Worm (Caenorhabditis elegans): Measurements from ENCODE around the gene clec-178.

Gene clec-178

ce11 chrIV:5614558-5615026 is 39.2 kb upstream of the clec-178 start, which contains the start of gene C39H7.4:
Gene C39H7.4 (minus strand): TSS chrIV:5614608.
- TF ChIP-seq unc-62 (GFP tag; optimal IDR thresholded peaks at IDR 0.05) (no peak), lsy-12 (tag; optimal IDR thresholded peaks at IDR 0.05) (no peak), mml-1 (tag; optimal IDR thresholded peaks at IDR 0.05) (no peak), ceh-82 (tag; optimal IDR thresholded peaks at IDR 0.05) (no peak), nhr-12 (tag; optimal IDR thresholded peaks at IDR 0.05) (no peak), lin-15B (tag; optimal IDR thresholded peaks at IDR 0.05) (no peak), ztf-4 (tag; optimal IDR thresholded peaks at IDR 0.05) (no peak), hmg-11 (tag; optimal IDR thresholded peaks at IDR 0.05) (no peak), zag-1 (tag; optimal IDR thresholded peaks at IDR 0.05) (no peak), ceh-9 (tag; optimal IDR thresholded peaks at IDR 0.05) (no peak), ceh-16 (tag; optimal IDR thresholded peaks at IDR 0.05) (no peak), nhr-11 (tag; optimal IDR thresholded peaks at IDR 0.05) (no peak), elt-2 (tag; optimal IDR thresholded peaks at IDR 0.05) (peak; percentile 73), pqm-1 (tag; optimal IDR thresholded peaks at IDR 0.05) (peak; percentile 82), nhr-43 (tag; optimal IDR thresholded peaks at IDR 0.05; ENCODE audit: poor library complexity, severe bottlenecking) (no peak), fkh-2 (tag; optimal IDR thresholded peaks at IDR 0.05) (no peak), egl-27 (tag; optimal IDR thresholded peaks at IDR 0.05) (no peak), pha-4 (tag; optimal IDR thresholded peaks at IDR 0.05) (peak; percentile 79), jun-1 (tag; optimal IDR thresholded peaks at IDR 0.05) (no peak), nhr-237 (tag; optimal IDR thresholded peaks at IDR 0.05) (no peak)

- TF ChIP-seq lin-39 (tag; optimal IDR thresholded peaks at IDR 0.05), result no peak
- TF ChIP-seq ama-1 (optimal IDR thresholded peaks at IDR 0.05), result no peak
- no peak for TF ChIP-seq ceh-9 (tag; optimal IDR thresholded peaks at IDR 0.05)
- no peak for TF ChIP-seq tbx-2 (tag; optimal IDR thresholded peaks at IDR 0.05)
- no peak for TF ChIP-seq nhr-77 (tag; optimal IDR thresholded peaks at IDR 0.05)
- no peak for TF ChIP-seq R02D3.7 (tag; optimal IDR thresholded peaks at IDR 0.05)
- TF ChIP-seq lin-15B (tag; optimal IDR thresholded peaks at IDR 0.05), result no peak
- no peak for TF ChIP-seq aly-2 (tag; optimal IDR thresholded peaks at IDR 0.05)
- no peak for TF ChIP-seq hmg-11 (tag; optimal IDR thresholded peaks at IDR 0.05)
- TF ChIP-seq nfya-1 (tag; optimal IDR thresholded peaks at IDR 0.05; ENCODE audit: insufficient read depth), result no peak
- TF ChIP-seq nhr-25 (tag; optimal IDR thresholded peaks at IDR 0.05), result no peak
- no peak for TF ChIP-seq fos-1 (tag; optimal IDR thresholded peaks at IDR 0.05)
- TF ChIP-seq egl-27 (tag; optimal IDR thresholded peaks at IDR 0.05), result no peak
- TF ChIP-seq sea-2 (GFP tag; optimal IDR thresholded peaks at IDR 0.05), result no peak
- no peak for TF ChIP-seq nhr-76 (tag; optimal IDR thresholded peaks at IDR 0.05)
- TF ChIP-seq pha-4 (tag; optimal IDR thresholded peaks at IDR 0.05), result no peak
- no peak for TF ChIP-seq fkh-2 (tag; optimal IDR thresholded peaks at IDR 0.05)
- no peak for TF ChIP-seq egl-5 (tag; optimal IDR thresholded peaks at IDR 0.05)
Measured at ce11 chrIV:5619643-5620042, 34.1 kb upstream of the clec-178 start, which contains the start of gene srsx-16. Gene srsx-16 (minus strand): TSS chrIV:5619743.

ce11 chrIV:5623718-5624117 is 30.0 kb upstream of the clec-178 start, which contains the start of gene srsx-15:
Gene srsx-15 (minus strand): TSS chrIV:5623818.
- TF ChIP-seq elt-1 (tag; optimal IDR thresholded peaks at IDR 0.05) (no peak), nhr-11 (tag; optimal IDR thresholded peaks at IDR 0.05) (no peak), ceh-16 (tag; optimal IDR thresholded peaks at IDR 0.05) (no peak), ceh-9 (tag; optimal IDR thresholded peaks at IDR 0.05) (no peak), zag-1 (tag; optimal IDR thresholded peaks at IDR 0.05) (no peak), nhr-28 (tag; optimal IDR thresholded peaks at IDR 0.05) (no peak), pha-4 (tag; optimal IDR thresholded peaks at IDR 0.05) (no peak), ama-1 (optimal IDR thresholded peaks at IDR 0.05) (no peak), nhr-76 (tag; optimal IDR thresholded peaks at IDR 0.05) (no peak), ceh-28 (tag; optimal IDR thresholded peaks at IDR 0.05) (no peak), ztf-4 (tag; optimal IDR thresholded peaks at IDR 0.05) (no peak)

ce11 chrIV:5627056-5627455 is 26.7 kb upstream of the clec-178 start, which contains the start of gene srsx-14:
Gene srsx-14 (minus strand): TSS chrIV:5627156.
- no peak for TF ChIP-seq nhr-28 (tag; optimal IDR thresholded peaks at IDR 0.05)
- no peak for TF ChIP-seq mdl-1 (tag; optimal IDR thresholded peaks at IDR 0.05)
- TF ChIP-seq egl-27 (tag; optimal IDR thresholded peaks at IDR 0.05), result no peak
- TF ChIP-seq nhr-237 (tag; optimal IDR thresholded peaks at IDR 0.05), result no peak
- TF ChIP-seq fkh-10 (GFP tag; optimal IDR thresholded peaks at IDR 0.05), result no peak
- no peak for TF ChIP-seq sea-2 (GFP tag; optimal IDR thresholded peaks at IDR 0.05)

Measured in whole organism, L3 larva.